Worm (Caenorhabditis elegans) whole organism, L4/young adult: ENCODE data around the gene wdfy-2.

Experiments used
- W03F9.2 ChIP-seq: fragments of 150-350 bp; optimal IDR thresholded peaks from 2 replicates; lab custom pipeline; 2014; ENCODE audit warnings: missing biosample characterization, missing genetic modification characterization
- dao-5 ChIP-seq: sonication (generic microtip); optimal IDR thresholded peaks from 2 replicates; lab custom pipeline; 2016; ENCODE audit warnings: missing genotype, missing genetic modification characterization, moderate library complexity, missing compliant biosample characterization
- him-1 ChIP-seq: sonication (generic microtip); optimal IDR thresholded peaks from 2 replicates; lab custom pipeline; 2016; ENCODE audit warnings: missing genotype, missing genetic modification reagents, missing genetic modification characterization, missing compliant biosample characterization

ce11 chrII:9308614-9309046 lies 11.0 kb upstream of the wdfy-2 start:
- TF ChIP-seq him-1 (tag; lab: Kevin White, UChicago) = no peak
- no peak for TF ChIP-seq dao-5
- TF ChIP-seq W03F9.2 (tag; lab: Kevin White, UChicago) = no peak
